Worm (Caenorhabditis elegans) whole organism, late embryonic: ENCODE results near the gene Y37D8A.2.

Experiments used
- C08G9.2 ChIP-seq: sonication (generic microtip); optimal IDR thresholded peaks from 2 replicates; lab custom pipeline; 2016; ENCODE audit warnings: mild to moderate bottlenecking, missing genetic modification characterization, moderate library complexity, missing compliant biosample characterization
- C38D4.7 ChIP-seq: fragments of 200-800 bp; sonication (Bioruptor generic); optimal IDR thresholded peaks from 2 replicates; lab custom pipeline; 2018; ENCODE audit warnings: mild to moderate bottlenecking, missing genetic modification characterization, moderate library complexity, missing compliant biosample characterization
- F13H6.1 ChIP-seq: sonication (generic microtip); optimal IDR thresholded peaks from 2 replicates; lab custom pipeline; 2016; ENCODE audit warnings: missing genetic modification characterization, missing compliant biosample characterization
- K02D7.2 ChIP-seq: sonication (generic microtip); optimal IDR thresholded peaks from 2 replicates; lab custom pipeline; 2017; ENCODE audit warnings: mild to moderate bottlenecking, missing genetic modification characterization, missing compliant biosample characterization
- T23F11.4 ChIP-seq: fragments of 200-800 bp; sonication (Bioruptor generic); optimal IDR thresholded peaks from 2 replicates; lab custom pipeline; 2018; ENCODE audit warnings: mild to moderate bottlenecking, missing genetic modification characterization, missing compliant biosample characterization
- Y22D7AL.16 ChIP-seq: sonication (generic microtip); optimal IDR thresholded peaks from 2 replicates; lab custom pipeline; 2016; ENCODE audit warnings: missing genetic modification characterization, missing compliant biosample characterization
- ahr-1 ChIP-seq: sonication (generic microtip); optimal IDR thresholded peaks from 2 replicates; lab custom pipeline; 2016; ENCODE audit warnings: missing genetic modification characterization, missing compliant biosample characterization
- ama-1 ChIP-seq: fragments of 150-350 bp; optimal IDR thresholded peaks from 2 replicates; lab custom pipeline; 2014
- ceh-14 ChIP-seq: sonication (generic microtip); optimal IDR thresholded peaks from 2 replicates; lab custom pipeline; 2016; ENCODE audit warnings: missing genotype, missing genetic modification characterization, missing compliant biosample characterization
- ceh-18 ChIP-seq: sonication (generic microtip); optimal IDR thresholded peaks from 2 replicates; lab custom pipeline; 2016; ENCODE audit warnings: missing genetic modification characterization, missing compliant biosample characterization
- ceh-19 ChIP-seq: fragments of 200-800 bp; sonication (Bioruptor generic); optimal IDR thresholded peaks from 2 replicates; lab custom pipeline; 2018; ENCODE audit warnings: mild to moderate bottlenecking, missing genetic modification characterization, missing compliant biosample characterization
- ceh-22 ChIP-seq: sonication (generic microtip); optimal IDR thresholded peaks from 2 replicates; lab custom pipeline; 2017; ENCODE audit warnings: missing biosample characterization, missing genetic modification characterization
- ceh-24 ChIP-seq: sonication (generic microtip); optimal IDR thresholded peaks from 2 replicates; lab custom pipeline; 2016; ENCODE audit warnings: mild to moderate bottlenecking, missing genetic modification characterization, missing compliant biosample characterization
- ceh-30 ChIP-seq: fragments of 150-350 bp; optimal IDR thresholded peaks from 2 replicates; lab custom pipeline; 2014; ENCODE audit warnings: missing biosample characterization, missing genetic modification characterization
- ceh-45 ChIP-seq: fragments of 200-800 bp; sonication (Bioruptor generic); IDR thresholded peaks from 2 replicates; pipeline ENCODE4 v1.3.6; 2022; ENCODE audit warnings: missing genetic modification reagents, missing genetic modification characterization, missing compliant biosample characterization
- ceh-9 ChIP-seq: sonication (generic microtip); optimal IDR thresholded peaks from 2 replicates; lab custom pipeline; 2016; ENCODE audit warnings: mild to moderate bottlenecking, missing genetic modification characterization, inconsistent platforms, missing compliant biosample characterization
- che-1 ChIP-seq: sonication (generic microtip); optimal IDR thresholded peaks from 2 replicates; lab custom pipeline; 2016; ENCODE audit warnings: mild to moderate bottlenecking, missing genetic modification characterization, missing compliant biosample characterization
- elt-4 ChIP-seq: sonication (generic microtip); optimal IDR thresholded peaks from 2 replicates; lab custom pipeline; 2016; ENCODE audit warnings: missing genetic modification characterization, missing compliant biosample characterization
- ets-4 ChIP-seq: sonication (generic microtip); optimal IDR thresholded peaks from 2 replicates; lab custom pipeline; 2016; ENCODE audit warnings: missing genetic modification characterization, missing compliant biosample characterization
- eyg-1 ChIP-seq: sonication (generic microtip); optimal IDR thresholded peaks from 2 replicates; lab custom pipeline; 2016; ENCODE audit warnings: missing genotype, missing genetic modification characterization, missing compliant biosample characterization
- fax-1 ChIP-seq: sonication (generic microtip); optimal IDR thresholded peaks from 2 replicates; lab custom pipeline; 2016; ENCODE audit warnings: missing genotype, missing genetic modification characterization, missing compliant biosample characterization
- fkh-6 ChIP-seq: sonication (generic microtip); optimal IDR thresholded peaks from 2 replicates; lab custom pipeline; 2016; ENCODE audit warnings: missing genetic modification characterization, missing compliant biosample characterization
- gmeb-2 ChIP-seq: sonication (generic microtip); optimal IDR thresholded peaks from 2 replicates; lab custom pipeline; 2016; ENCODE audit warnings: missing genetic modification characterization, inconsistent platforms, missing compliant biosample characterization
- hlh-15 ChIP-seq: sonication (generic microtip); optimal IDR thresholded peaks from 2 replicates; lab custom pipeline; 2016; ENCODE audit warnings: missing genetic modification characterization, missing compliant biosample characterization
- hlh-6 ChIP-seq: sonication (generic microtip); optimal IDR thresholded peaks from 2 replicates; lab custom pipeline; 2016; ENCODE audit warnings: missing genotype, missing genetic modification characterization, missing compliant biosample characterization
- hlh-8 ChIP-seq: sonication (generic microtip); optimal IDR thresholded peaks from 2 replicates; lab custom pipeline; 2016; ENCODE audit warnings: missing genotype, missing genetic modification characterization, missing compliant biosample characterization
- madf-2 ChIP-seq: sonication (generic microtip); optimal IDR thresholded peaks from 2 replicates; lab custom pipeline; 2017; ENCODE audit warnings: missing genetic modification characterization, missing compliant biosample characterization
- mec-3 ChIP-seq: sonication (generic microtip); optimal IDR thresholded peaks from 2 replicates; lab custom pipeline; 2016; ENCODE audit warnings: borderline replicate concordance, missing genetic modification characterization, missing compliant biosample characterization
- nhr-11 ChIP-seq: fragments of 150-350 bp; optimal IDR thresholded peaks from 2 replicates; lab custom pipeline; 2014; ENCODE audit warnings: missing biosample characterization, missing genetic modification characterization
- npax-4 ChIP-seq: sonication (generic microtip); optimal IDR thresholded peaks from 2 replicates; lab custom pipeline; 2016; ENCODE audit warnings: missing genetic modification characterization, missing compliant biosample characterization
- pag-3 ChIP-seq: sonication (generic microtip); optimal IDR thresholded peaks from 2 replicates; lab custom pipeline; 2016; ENCODE audit warnings: missing compliant biosample characterization, missing genetic modification characterization, borderline replicate concordance
- pat-9 ChIP-seq: fragments of 200-800 bp; sonication (Bioruptor generic); optimal IDR thresholded peaks from 2 replicates; lab custom pipeline; 2018; ENCODE audit warnings: mild to moderate bottlenecking, missing genetic modification characterization, moderate library complexity, missing compliant biosample characterization
- pha-2 ChIP-seq: sonication (generic microtip); optimal IDR thresholded peaks from 2 replicates; lab custom pipeline; 2017; ENCODE audit warnings: mild to moderate bottlenecking, missing genetic modification characterization, missing compliant biosample characterization
- pha-4 ChIP-seq: fragments of 150-350 bp; optimal IDR thresholded peaks from 2 replicates; lab custom pipeline; 2018; ENCODE audit warnings: missing biosample characterization, missing genetic modification reagents, missing genetic modification characterization
- pqm-1 ChIP-seq: sonication (generic microtip); optimal IDR thresholded peaks from 2 replicates; lab custom pipeline; 2016; ENCODE audit warnings: missing genetic modification characterization, missing compliant biosample characterization
- ref-2 ChIP-seq: sonication (generic microtip); optimal IDR thresholded peaks from 2 replicates; lab custom pipeline; 2016; ENCODE audit warnings: missing genetic modification characterization, missing compliant biosample characterization
- sdc-2 ChIP-seq: sonication (generic microtip); optimal IDR thresholded peaks from 2 replicates; lab custom pipeline; 2016; ENCODE audit warnings: missing genotype, missing genetic modification characterization, missing compliant biosample characterization
- sox-4 ChIP-seq: sonication (generic microtip); optimal IDR thresholded peaks from 2 replicates; lab custom pipeline; 2017; ENCODE audit warnings: mild to moderate bottlenecking, missing genetic modification characterization, inconsistent platforms, missing compliant biosample characterization
- tbx-7 ChIP-seq: sonication (generic microtip); optimal IDR thresholded peaks from 2 replicates; lab custom pipeline; 2016; ENCODE audit warnings: missing genotype, missing genetic modification characterization, missing compliant biosample characterization
- ttx-3 ChIP-seq: sonication (generic microtip); optimal IDR thresholded peaks from 2 replicates; lab custom pipeline; 2016; ENCODE audit warnings: missing genetic modification reagents, missing genetic modification characterization, missing compliant biosample characterization
- unc-3 ChIP-seq, 2 experiments: fragments of 200-800 bp in 1 of 2; sonication (Bioruptor generic) in 1 of 2; sonication (generic microtip) in 1 of 2; conservative IDR thresholded peaks in 1 of 2; optimal IDR thresholded peaks in 1 of 2; 2 replicates each; pipeline versions ENCODE4 v1.3.6 to Lab custom; 2016 to 2022; ENCODE audit warnings: missing compliant biosample characterization in 2 of 2, missing genetic modification characterization in 2 of 2, missing genetic modification reagents in 1 of 2
- unc-55 ChIP-seq: sonication (generic microtip); optimal IDR thresholded peaks from 2 replicates; lab custom pipeline; 2017; ENCODE audit warnings: missing biosample characterization, missing genetic modification reagents, missing genetic modification characterization
- unc-86 ChIP-seq: sonication (generic microtip); optimal IDR thresholded peaks from 2 replicates; lab custom pipeline; 2016; ENCODE audit warnings: missing genetic modification characterization, missing compliant biosample characterization
- ztf-16 ChIP-seq: sonication (generic microtip); optimal IDR thresholded peaks from 2 replicates; lab custom pipeline; 2017; ENCODE audit warnings: missing genetic modification characterization, missing compliant biosample characterization

Gene Y37D8A.2

DNA sequence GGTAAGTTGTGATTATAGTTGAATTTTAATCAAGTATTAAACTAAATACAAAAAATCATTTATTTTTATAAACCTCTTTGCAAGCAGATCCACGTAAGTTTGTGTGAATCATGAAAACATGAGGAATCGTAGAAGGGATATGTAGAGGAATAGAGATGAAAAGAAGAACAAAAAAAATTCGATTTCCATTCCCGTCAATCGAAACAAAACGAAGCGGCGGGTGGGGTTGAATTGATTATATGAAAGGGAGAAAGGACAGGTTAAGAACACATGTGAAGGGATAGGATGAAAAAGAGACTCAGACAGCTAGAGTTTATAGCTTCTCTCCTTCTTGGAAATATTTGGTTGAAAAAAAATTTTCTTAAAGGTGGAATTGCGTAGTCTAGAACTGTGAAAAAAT is 40.1 kb downstream of the Y37D8A.2 start:
- TF ChIP-seq eyg-1 (tag; lab: Kevin White, UChicago), result no peak
- no peak for TF ChIP-seq tbx-7 (tag; lab: Kevin White, UChicago)
- TF ChIP-seq pha-2 (tag; lab: Kevin White, UChicago), result no peak
- no peak for TF ChIP-seq npax-4 (tag; lab: Kevin White, UChicago)
- no peak for TF ChIP-seq hlh-6 (tag; lab: Kevin White, UChicago)
- no peak for TF ChIP-seq ceh-45 (GFP tag; lab: Robert Waterston, UW)
- TF ChIP-seq T23F11.4 (GFP tag; lab: Kevin White, UChicago), result no peak
- no peak for TF ChIP-seq unc-3 (GFP tag; conservative IDR thresholded peaks at IDR 0.05; lab: Robert Waterston, UW)
- TF ChIP-seq unc-3 (tag; optimal IDR thresholded peaks at IDR 0.05; lab: Kevin White, UChicago), result no peak
- TF ChIP-seq pag-3 (tag; lab: Kevin White, UChicago), result no peak
- TF ChIP-seq sox-4 (tag; lab: Kevin White, UChicago), result no peak
- no peak for TF ChIP-seq hlh-8 (tag; lab: Kevin White, UChicago)
- no peak for TF ChIP-seq che-1 (tag; lab: Kevin White, UChicago)
- TF ChIP-seq ceh-30 (tag; lab: Kevin White, UChicago), result no peak
- no peak for TF ChIP-seq K02D7.2 (tag; lab: Kevin White, UChicago)
- TF ChIP-seq ceh-22 (tag; lab: Kevin White, UChicago), result no peak
- no peak for TF ChIP-seq mec-3
- TF ChIP-seq ceh-18 (tag; lab: Kevin White, UChicago), result no peak
- no peak for TF ChIP-seq ttx-3
- TF ChIP-seq, all 69 proteins: peak for 0

DNA sequence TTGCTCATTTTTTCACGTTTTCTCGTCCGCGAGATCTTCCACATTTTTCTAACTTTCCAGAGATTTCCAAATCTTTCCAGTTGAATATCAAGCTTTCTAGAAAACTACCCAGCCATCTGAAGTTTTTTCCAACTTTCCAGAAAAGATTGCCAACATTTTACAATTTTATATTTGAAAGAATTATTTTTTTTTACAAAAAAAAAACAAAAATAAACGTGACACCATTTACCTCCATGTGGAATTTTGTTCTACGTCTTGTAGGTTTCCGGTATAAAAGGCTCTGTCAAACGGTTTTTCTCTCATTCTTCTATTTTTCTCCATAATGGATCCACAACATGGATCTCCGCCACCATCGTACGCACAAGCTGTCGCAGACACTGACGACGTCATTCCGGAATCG is 44.7 kb downstream of the Y37D8A.2 start, which contains the start of gene Y37D8A.8:
Y37D8A.8 (plus strand) TSS at position 301 of the 400 bp plus-strand sequence.
- no peak for TF ChIP-seq ceh-19 (GFP tag; lab: Kevin White, UChicago)

DNA sequence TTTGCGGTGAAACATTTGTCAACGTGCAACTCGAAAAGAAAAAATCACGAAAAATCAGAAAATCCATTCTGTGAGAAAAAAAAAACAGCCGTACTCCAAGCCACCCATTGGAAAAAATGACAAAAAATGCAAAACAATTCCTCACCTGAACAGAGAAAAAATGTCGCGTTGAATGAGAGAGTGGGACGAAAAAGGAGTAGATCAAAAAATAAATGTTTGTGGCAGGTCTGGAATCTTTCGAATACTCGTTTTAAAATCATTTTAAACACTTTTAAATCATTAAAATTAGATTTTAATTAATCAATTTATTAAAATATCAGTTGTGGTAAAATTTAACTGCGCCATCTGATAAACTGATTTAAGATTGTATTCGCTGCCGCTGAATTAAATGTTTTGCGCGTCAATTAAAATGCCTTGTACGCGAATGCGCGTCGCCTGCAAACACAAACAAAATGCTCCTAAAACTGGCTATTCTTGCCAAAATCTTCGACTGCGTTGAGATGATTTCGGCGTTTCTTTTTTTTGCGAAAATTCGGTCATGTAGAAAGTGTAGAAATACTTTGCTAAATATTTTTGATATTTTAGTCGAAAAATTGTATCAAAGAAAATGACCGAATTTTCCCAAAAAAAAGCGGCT is 50.2 kb downstream of the Y37D8A.2 start, which contains the start of gene Y37D8A.6:
Y37D8A.6 (minus strand) TSS at position 238 of the 637 bp plus-strand sequence.
- no peak for TF ChIP-seq ahr-1
- no peak for TF ChIP-seq unc-86 (tag; lab: Kevin White, UChicago)
- no peak for TF ChIP-seq K02D7.2 (tag; lab: Kevin White, UChicago)
- TF ChIP-seq T23F11.4 (GFP tag; lab: Kevin White, UChicago), result no peak
- TF ChIP-seq ztf-16, result no peak
- TF ChIP-seq hlh-8 (tag; lab: Kevin White, UChicago), result no peak
- no peak for TF ChIP-seq sox-4 (tag; lab: Kevin White, UChicago)
- TF ChIP-seq C08G9.2 (tag; lab: Kevin White, UChicago), result no peak

DNA sequence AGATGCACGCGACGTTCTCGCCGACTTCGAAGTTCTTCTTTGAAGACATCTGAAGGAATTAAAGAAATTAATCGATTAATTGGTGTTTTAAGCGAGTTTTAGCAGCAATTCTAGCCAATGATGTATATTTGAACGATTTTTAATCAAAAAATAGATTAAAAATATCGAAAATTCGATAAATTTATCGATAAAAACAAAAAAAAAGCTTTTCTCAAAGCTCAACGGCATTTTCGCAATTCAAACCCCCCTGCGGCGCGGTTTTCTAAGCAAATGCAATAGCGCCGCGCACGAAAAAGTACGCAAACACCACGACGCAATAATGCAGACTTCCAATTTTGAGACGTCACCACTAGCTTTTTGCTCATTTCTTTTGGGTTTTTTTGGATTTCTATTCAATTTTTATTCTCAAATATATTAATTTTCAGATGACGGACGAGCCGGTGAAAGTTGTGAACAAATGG is 54.6 kb downstream of the Y37D8A.2 start, which contains the start of the genes mrg-1 and spcs-2:
mrg-1 (minus strand) TSS at position 51 of the 461 bp plus-strand sequence.
spcs-2 (plus strand) TSS at position 426 of the 461 bp plus-strand sequence.
- peak; percentile 62 for TF ChIP-seq gmeb-2 (tag; lab: Kevin White, UChicago)
- TF ChIP-seq pha-4 (tag; lab: Kevin White, UChicago), result no peak
- TF ChIP-seq che-1 (tag; lab: Kevin White, UChicago), result peak; percentile 59
- TF ChIP-seq C38D4.7 (GFP tag; lab: Kevin White, UChicago), result peak; percentile 48
- no peak for TF ChIP-seq hlh-6 (tag; lab: Kevin White, UChicago)
- no peak for TF ChIP-seq pqm-1 (tag; lab: Kevin White, UChicago)
- TF ChIP-seq elt-4 (tag; lab: Kevin White, UChicago), result no peak
- no peak for TF ChIP-seq hlh-15 (tag; lab: Kevin White, UChicago)
- TF ChIP-seq unc-55, result no peak
- peak; percentile 69 for TF ChIP-seq pat-9 (tag; lab: Kevin White, UChicago)
- no peak for TF ChIP-seq ceh-9
- TF ChIP-seq unc-86 (tag; lab: Kevin White, UChicago), result peak; percentile 86
- peak; percentile 47 for TF ChIP-seq pha-2 (tag; lab: Kevin White, UChicago)
- TF ChIP-seq nhr-11 (tag; lab: Kevin White, UChicago), result no peak
- peak; percentile 34 for TF ChIP-seq tbx-7 (tag; lab: Kevin White, UChicago)
- TF ChIP-seq ref-2 (tag; lab: Kevin White, UChicago), result peak; percentile 80
- TF ChIP-seq pag-3 (tag; lab: Kevin White, UChicago), result no peak
- peak; percentile 56 for TF ChIP-seq madf-2
- no peak for TF ChIP-seq sdc-2 (tag; lab: Kevin White, UChicago)
- no peak for TF ChIP-seq ama-1 (lab: Kevin White, UChicago)
- peak; percentile 88 for TF ChIP-seq ceh-14 (tag; lab: Kevin White, UChicago)
- peak; percentile 66 for TF ChIP-seq ttx-3
- peak; percentile 47; the same call in 1 of the 2 replicates for TF ChIP-seq unc-3 (GFP tag; conservative IDR thresholded peaks at IDR 0.05; lab: Robert Waterston, UW)
- TF ChIP-seq unc-3 (tag; optimal IDR thresholded peaks at IDR 0.05; lab: Kevin White, UChicago), result peak; percentile 68
- TF ChIP-seq fkh-6 (tag; lab: Kevin White, UChicago), result peak; percentile 47
- TF ChIP-seq ets-4 (tag; lab: Kevin White, UChicago), result peak; percentile 44
- TF ChIP-seq Y22D7AL.16, result peak; percentile 25
- peak; percentile 80 for TF ChIP-seq fax-1 (tag; lab: Kevin White, UChicago)
- TF ChIP-seq ztf-16, result peak; percentile 78
- TF ChIP-seq F13H6.1 (tag; lab: Kevin White, UChicago), result peak; percentile 81
- TF ChIP-seq ceh-24 (tag; lab: Kevin White, UChicago), result no peak
